Worm (Caenorhabditis elegans): ENCODE data around the gene C31C9.9.
A peak's percentile ranks its signal among the peaks of the same experiment; 100 is the strongest.

The C31C9.9 gene

DNA sequence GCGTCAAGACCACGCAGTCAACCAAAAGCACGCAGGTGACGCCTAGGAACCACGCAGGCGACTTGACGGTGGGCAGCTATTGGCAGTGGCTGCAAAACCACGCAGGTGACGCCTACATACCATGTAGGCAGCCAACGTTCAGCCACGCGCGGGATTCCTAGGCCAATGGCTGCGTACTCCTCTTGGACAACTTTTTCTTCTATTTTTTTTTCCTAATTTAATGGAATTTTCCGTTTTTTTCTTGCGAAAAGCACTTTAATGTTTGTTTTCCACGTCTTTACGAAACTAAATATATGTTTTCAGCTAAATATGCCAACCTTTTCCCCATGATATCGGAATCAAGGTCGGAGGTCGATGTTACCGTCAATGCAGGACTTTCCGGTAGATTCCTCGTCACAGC lies at the start of gene C31C9.9:
TSS of gene C31C9.9 (plus strand) at position 301 of the 400 bp plus-strand sequence.
- peak; percentile 55 for TF ChIP-seq set-16 (GFP tag; IDR thresholded peaks at IDR 0.05)

DNA sequence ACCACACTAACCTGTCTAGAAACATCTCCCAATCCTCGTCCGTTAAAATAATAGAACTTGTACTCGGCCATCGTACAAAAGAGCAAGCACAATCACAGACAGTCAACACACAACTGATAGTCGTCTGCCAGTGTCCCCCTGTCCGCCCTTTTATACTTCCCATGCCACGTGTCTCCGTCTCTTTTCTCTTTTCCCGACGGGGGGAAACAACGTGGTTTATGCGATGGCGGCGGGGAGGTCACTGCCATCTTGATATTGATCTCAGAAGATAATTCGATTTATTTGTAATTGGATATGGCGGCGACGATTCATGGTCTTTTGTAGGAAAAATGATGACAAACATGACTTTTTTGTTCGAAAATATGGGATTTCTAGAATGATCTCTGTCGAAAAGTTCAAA lies 45.2 kb upstream of the C31C9.9 start, which contains the start of gene gst-20:
TSS of gene gst-20 (minus strand) at position 170 of the 400 bp plus-strand sequence.
- TF ChIP-seq nhr-48 (tag; optimal IDR thresholded peaks at IDR 0.05) (peak; percentile 53), zip-2 (tag; optimal IDR thresholded peaks at IDR 0.05) (no peak), fkh-10 (GFP tag; optimal IDR thresholded peaks at IDR 0.05) (no peak), hif-1 (tag; optimal IDR thresholded peaks at IDR 0.05) (no peak), hlh-11 (tag; optimal IDR thresholded peaks at IDR 0.05) (peak; percentile 78), Y48G9A.11 (GFP tag; IDR thresholded peaks at IDR 0.05) (no peak), ceh-20 (GFP tag; IDR thresholded peaks at IDR 0.05) (no peak), sdz-12 (GFP tag; optimal IDR thresholded peaks at IDR 0.05) (no peak), mep-1 (tag; optimal IDR thresholded peaks at IDR 0.05) (no peak), nhr-237 (tag; optimal IDR thresholded peaks at IDR 0.05) (no peak), hlh-30 (tag; optimal IDR thresholded peaks at IDR 0.05; ENCODE audit: insufficient read depth) (peak; percentile 82), pqm-1 (tag; optimal IDR thresholded peaks at IDR 0.05) (peak; percentile 62), snpc-4 (tag; optimal IDR thresholded peaks at IDR 0.05) (no peak), mxl-2 (GFP tag; conservative IDR thresholded peaks at IDR 0.05) (no peak), ceh-82 (tag; optimal IDR thresholded peaks at IDR 0.05) (no peak), Y105C5A.15 (GFP tag; IDR thresholded peaks at IDR 0.05) (no peak), lir-3 (tag; optimal IDR thresholded peaks at IDR 0.05) (no peak), lin-13 (GFP tag; optimal IDR thresholded peaks at IDR 0.05) (no peak), ZK546.5 (tag; optimal IDR thresholded peaks at IDR 0.05) (no peak), ZK337.2 (GFP tag; IDR thresholded peaks at IDR 0.05) (no peak), dpl-1 (GFP tag; optimal IDR thresholded peaks at IDR 0.05) (peak; percentile 32), daf-16 (GFP tag; optimal IDR thresholded peaks at IDR 0.05) (no peak), daf-16 (tag; optimal IDR thresholded peaks at IDR 0.05) (peak; percentile 84), lin-1 (GFP tag; IDR thresholded peaks at IDR 0.05) (no peak), zfp-2 (tag; optimal IDR thresholded peaks at IDR 0.05) (no peak), fos-1 (tag; optimal IDR thresholded peaks at IDR 0.05) (no peak), ceh-44 (GFP tag; IDR thresholded peaks at IDR 0.05) (no peak), ceh-32 (tag; optimal IDR thresholded peaks at IDR 0.05; ENCODE audit: poor library complexity) (no peak), ceh-28 (tag; optimal IDR thresholded peaks at IDR 0.05) (no peak), mdl-1 (tag; optimal IDR thresholded peaks at IDR 0.05) (peak in 1 of 2 experiments; percentile 85), lin-38 (GFP tag; IDR thresholded peaks at IDR 0.05) (no peak), dmd-6 (GFP tag; IDR thresholded peaks at IDR 0.05) (peak; percentile 79), aha-1 (tag) (peak; percentile 28), nhr-102 (tag; optimal IDR thresholded peaks at IDR 0.05) (peak; percentile 50), nhr-42 (GFP tag; IDR thresholded peaks at IDR 0.05) (no peak), dve-1 (tag; optimal IDR thresholded peaks at IDR 0.05; ENCODE audit: insufficient read depth) (peak; percentile 75), lsy-2 (tag; optimal IDR thresholded peaks at IDR 0.05) (peak in 1 of 2 experiments; percentile 18), nhr-28 (tag; optimal IDR thresholded peaks at IDR 0.05) (peak; percentile 72), nhr-6 (tag; optimal IDR thresholded peaks at IDR 0.05) (peak; percentile 22), duxl-1 (tag; optimal IDR thresholded peaks at IDR 0.05; ENCODE audit: poor library complexity) (no peak), mxl-3 (GFP tag; optimal IDR thresholded peaks at IDR 0.05) (peak; percentile 100), nhr-111 (GFP tag; optimal IDR thresholded peaks at IDR 0.05) (no peak), Y5F2A.4 (GFP tag; optimal IDR thresholded peaks at IDR 0.05) (no peak), unc-39 (tag; optimal IDR thresholded peaks at IDR 0.05) (no peak), unc-62 (GFP tag; optimal IDR thresholded peaks at IDR 0.05 in 1 of 2) (no peak), unc-62 (tag; optimal IDR thresholded peaks at IDR 0.05) (no peak), daf-8 (GFP tag; IDR thresholded peaks at IDR 0.05) (no peak), nhr-77 (tag; optimal IDR thresholded peaks at IDR 0.05) (peak; percentile 82), zip-11 (GFP tag; IDR thresholded peaks at IDR 0.05) (no peak), daf-12 (tag; optimal IDR thresholded peaks at IDR 0.05) (no peak)

Data from whole organism, L4 larva.